Worm (Caenorhabditis elegans): ENCODE measurements around the gene B0563.18.

- TF ChIP-seq W03F9.2 (tag; optimal IDR thresholded peaks at IDR 0.05): no peak
- TF ChIP-seq him-1 (tag; optimal IDR thresholded peaks at IDR 0.05): no peak
- TF ChIP-seq dao-5 (tag; optimal IDR thresholded peaks at IDR 0.05): no peak
Observed at ce11 chrX:9208933-9209332, 36.6 kb downstream of the B0563.18 start.
